Worm (Caenorhabditis elegans) whole organism, young adult: ENCODE results near the gene K02E7.7.
"Not testable (repeated sequence)": the region's sequence is repeated elsewhere in the genome, so short reads cannot be mapped to it uniquely, and the experiment has no call there.

Source experiments
- B0035.1 ChIP-seq: sonication (generic microtip); optimal IDR thresholded peaks from 2 replicates; lab custom pipeline; 2016; ENCODE audit warnings: missing genetic modification characterization, mild to moderate bottlenecking, missing compliant biosample characterization, missing genotype, missing genetic modification reagents
- C06A6.2 ChIP-seq: fragments of 200-800 bp; sonication (Bioruptor generic); conservative IDR thresholded peaks from 2 replicates; pipeline ENCODE4 v1.3.6; 2022; ENCODE audit warnings: missing genetic modification characterization, missing compliant biosample characterization
- F22D6.2 ChIP-seq: sonication (generic microtip); optimal IDR thresholded peaks from 2 replicates; lab custom pipeline; 2016; ENCODE audit warnings: mild to moderate bottlenecking, missing genetic modification characterization, missing compliant biosample characterization
- F33H1.4 ChIP-seq: fragments of 200-800 bp; sonication (Bioruptor generic); IDR thresholded peaks from 2 replicates; pipeline ENCODE4 v1.3.6; 2022; ENCODE audit warnings: missing genetic modification reagents, missing genetic modification characterization, missing compliant biosample characterization
- Y53G8AR.9 ChIP-seq: fragments of 200-800 bp; sonication (Bioruptor generic); conservative IDR thresholded peaks from 2 replicates; pipeline ENCODE4 v1.3.6; 2022; ENCODE audit warnings: missing genetic modification reagents, missing genetic modification characterization, missing compliant biosample characterization
- Y56A3A.18 ChIP-seq: fragments of 200-800 bp; sonication (Bioruptor generic); IDR thresholded peaks from 2 replicates; pipeline ENCODE4 v1.3.6; 2022; ENCODE audit warnings: missing genetic modification reagents, missing genetic modification characterization, missing compliant biosample characterization
- attf-6 ChIP-seq: fragments of 200-800 bp; sonication (Bioruptor generic); IDR thresholded peaks from 2 replicates; pipeline ENCODE4 v1.3.6; 2022; ENCODE audit warnings: missing genetic modification reagents, missing genetic modification characterization, missing compliant biosample characterization
- bed-1 ChIP-seq: fragments of 200-800 bp; sonication (Bioruptor generic); IDR thresholded peaks from 2 replicates; pipeline ENCODE4 v1.3.6; 2022; ENCODE audit warnings: missing genetic modification reagents, missing genetic modification characterization, missing compliant biosample characterization
- bed-2 ChIP-seq: fragments of 200-800 bp; sonication (Bioruptor generic); IDR thresholded peaks from 2 replicates; pipeline ENCODE4 v1.3.6; 2022; ENCODE audit warnings: missing genetic modification reagents, missing genetic modification characterization, missing compliant biosample characterization
- ceh-27 ChIP-seq: fragments of 200-800 bp; sonication (Bioruptor generic); optimal IDR thresholded peaks from 2 replicates; lab custom pipeline; 2018; ENCODE audit warnings: mild to moderate bottlenecking, missing genetic modification characterization, moderate library complexity, missing compliant biosample characterization
- ceh-40 ChIP-seq: fragments of 200-800 bp; sonication (Bioruptor generic); IDR thresholded peaks from 2 replicates; pipeline ENCODE4 v1.3.6; 2022; ENCODE audit warnings: missing genetic modification characterization, missing compliant biosample characterization
- ceh-58 ChIP-seq: fragments of 200-800 bp; sonication (Bioruptor generic); IDR thresholded peaks from 2 replicates; pipeline ENCODE4 v1.3.6; 2022; ENCODE audit warnings: missing genetic modification characterization, missing compliant biosample characterization
- ekl-4 ChIP-seq: fragments of 200-800 bp; sonication (Bioruptor generic); IDR thresholded peaks from 2 replicates; pipeline ENCODE4 v1.3.6; 2022; ENCODE audit warnings: missing genetic modification reagents, missing genetic modification characterization, missing compliant biosample characterization
- fkh-3 ChIP-seq: sonication (generic microtip); optimal IDR thresholded peaks from 2 replicates; lab custom pipeline; 2016; ENCODE audit warnings: mild to moderate bottlenecking, missing genetic modification characterization, missing compliant biosample characterization
- gei-17 ChIP-seq: fragments of 200-800 bp; sonication (Bioruptor generic); optimal IDR thresholded peaks from 2 replicates; lab custom pipeline; 2018; ENCODE audit warnings: mild to moderate bottlenecking, missing genetic modification characterization, missing compliant biosample characterization
- hmg-20 ChIP-seq: fragments of 200-800 bp; sonication (Bioruptor generic); IDR thresholded peaks from 2 replicates; pipeline ENCODE4 v1.3.6; 2022; ENCODE audit warnings: missing genetic modification reagents, missing genetic modification characterization, missing compliant biosample characterization
- let-607 ChIP-seq, 2 experiments: fragments of 200-800 bp in 1 of 2; sonication (Bioruptor generic) in 1 of 2; sonication (generic microtip) in 1 of 2; optimal IDR thresholded peaks; 2 replicates each; lab custom pipeline; 2016 to 2018; ENCODE audit warnings: mild to moderate bottlenecking in 2 of 2, missing compliant biosample characterization in 2 of 2, missing genetic modification characterization in 2 of 2, moderate library complexity in 2 of 2, missing genotype in 1 of 2
- lin-26 ChIP-seq: fragments of 200-800 bp; sonication (Bioruptor generic); IDR thresholded peaks from 2 replicates; pipeline ENCODE4 v1.3.6; 2022; ENCODE audit warnings: missing genetic modification reagents, missing genetic modification characterization, missing compliant biosample characterization
- lin-35 ChIP-seq, 3 experiments: fragments of 150-350 bp in 2 of 3; sonication (generic microtip) in 1 of 3; optimal IDR thresholded peaks; 2 replicates each; lab custom pipeline; 2014 to 2018; ENCODE audit warnings: missing biosample characterization in 3 of 3, missing genetic modification characterization in 3 of 3, missing genetic modification reagents in 3 of 3
- lin-40 ChIP-seq: sonication (generic microtip); optimal IDR thresholded peaks from 2 replicates; lab custom pipeline; 2016; ENCODE audit warnings: missing genetic modification characterization, mild to moderate bottlenecking, missing compliant biosample characterization, missing genotype, missing genetic modification reagents
- madf-6 ChIP-seq: fragments of 200-800 bp; sonication (Bioruptor generic); IDR thresholded peaks from 2 replicates; pipeline ENCODE4 v1.3.6; 2022; ENCODE audit warnings: missing genetic modification reagents, missing genetic modification characterization, missing compliant biosample characterization
- mcd-1 ChIP-seq: fragments of 200-800 bp; sonication (Bioruptor generic); IDR thresholded peaks from 2 replicates; pipeline ENCODE4 v1.3.6; 2022; ENCODE audit warnings: missing genetic modification reagents, missing genetic modification characterization, missing compliant biosample characterization
- mel-28 ChIP-seq: sonication (generic microtip); optimal IDR thresholded peaks from 2 replicates; lab custom pipeline; 2016; ENCODE audit warnings: borderline replicate concordance, mild to moderate bottlenecking, missing genetic modification characterization, missing compliant biosample characterization
- mxl-1 ChIP-seq: sonication (generic microtip); optimal IDR thresholded peaks from 2 replicates; lab custom pipeline; 2016; ENCODE audit warnings: missing genetic modification characterization, missing compliant biosample characterization
- nhr-179 ChIP-seq: sonication (generic microtip); optimal IDR thresholded peaks from 2 replicates; lab custom pipeline; 2016; ENCODE audit warnings: mild to moderate bottlenecking, missing genetic modification characterization, missing compliant biosample characterization
- nhr-80 ChIP-seq: sonication (generic microtip); optimal IDR thresholded peaks from 2 replicates; lab custom pipeline; 2016; ENCODE audit warnings: missing genetic modification characterization, missing compliant biosample characterization
- repo-1 ChIP-seq: sonication (generic microtip); optimal IDR thresholded peaks from 2 replicates; lab custom pipeline; 2017; ENCODE audit warnings: mild to moderate bottlenecking, missing genetic modification characterization, missing compliant biosample characterization
- sdz-38 ChIP-seq: sonication (generic microtip); optimal IDR thresholded peaks from 2 replicates; lab custom pipeline; 2016; ENCODE audit warnings: missing genotype, missing genetic modification characterization, missing compliant biosample characterization
- snpc-1.3 ChIP-seq: sonication (generic microtip); optimal IDR thresholded peaks from 2 replicates; lab custom pipeline; 2017; ENCODE audit warnings: missing genetic modification characterization, mild to moderate bottlenecking, missing compliant biosample characterization, antibody characterized with exemption, moderate library complexity, missing genotype, missing genetic modification reagents; ENCODE audit not compliant: insufficient read depth
- xnd-1 ChIP-seq: sonication (generic microtip); optimal IDR thresholded peaks from 2 replicates; lab custom pipeline; 2016; ENCODE audit warnings: missing genotype, missing genetic modification reagents, missing genetic modification characterization, missing compliant biosample characterization
- zim-3 ChIP-seq: sonication (generic microtip); optimal IDR thresholded peaks from 2 replicates; lab custom pipeline; 2017; ENCODE audit warnings: mild to moderate bottlenecking, missing genetic modification characterization, moderate library complexity, missing compliant biosample characterization
- ztf-25 ChIP-seq: fragments of 200-800 bp; sonication (Bioruptor generic); IDR thresholded peaks from 2 replicates; pipeline ENCODE4 v1.3.6; 2022; ENCODE audit warnings: missing genetic modification reagents, missing genetic modification characterization, missing compliant biosample characterization
- ztf-26 ChIP-seq: sonication (generic microtip); optimal IDR thresholded peaks from 2 replicates; lab custom pipeline; 2017; ENCODE audit warnings: missing genetic modification characterization, missing compliant biosample characterization

The K02E7.7 gene

ce11 chrII:1054724-1055123, at the start of gene K02E7.7:
Gene K02E7.7, plus strand, starts transcription at chrII:1055024.
- not testable (repeated sequence) for TF ChIP-seq bed-2 (GFP tag; lab: Robert Waterston, UW); hmg-20 (GFP tag; lab: Robert Waterston, UW); let-607 (tag; optimal IDR thresholded peaks at IDR 0.05; lab: Kevin White, UChicago)

DNA sequence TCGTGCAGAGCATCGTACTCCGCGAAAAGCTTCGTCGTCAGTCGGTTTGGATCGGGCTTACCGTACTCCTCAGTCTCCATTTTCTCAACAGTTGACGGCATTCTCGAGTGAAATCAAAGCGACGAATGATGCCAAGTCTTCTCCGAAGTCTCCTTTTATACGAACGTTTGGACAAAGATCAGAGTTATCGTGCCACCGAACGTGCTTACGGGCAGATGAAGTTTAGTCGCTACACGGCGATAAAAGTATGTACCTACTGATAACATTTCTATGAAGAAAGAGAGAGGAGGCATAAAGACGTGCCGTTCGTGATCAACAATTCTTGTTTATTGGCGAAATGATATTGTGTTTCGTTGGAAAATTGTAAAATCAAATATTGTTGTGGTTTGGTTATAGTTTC, 48.4 kb upstream of the K02E7.7 start, which contains the start of gene F45D11.14:
F45D11.14 (minus strand) TSS at position 101 of the 400 bp plus-strand sequence.
- TF ChIP-seq mcd-1; ekl-4 (GFP tag; lab: Robert Waterston, UW); sdz-38: not testable (repeated sequence)

ce11 chrII:1024684-1025083, 30.1 kb upstream of the K02E7.7 start, which contains the start of gene btb-11:
Gene btb-11, minus strand, starts transcription at chrII:1024784.
- not testable (repeated sequence) for TF ChIP-seq C06A6.2; mxl-1 (tag; lab: Kevin White, UChicago); ceh-27

- TF ChIP-seq ztf-26 = no peak
- no peak for TF ChIP-seq Y53G8AR.9 (GFP tag; lab: Robert Waterston, UW)
- no peak for TF ChIP-seq nhr-80
- no peak for TF ChIP-seq C06A6.2
- no peak for TF ChIP-seq fkh-3 (tag; lab: Kevin White, UChicago)
- TF ChIP-seq ceh-40 = no peak
- no peak for TF ChIP-seq bed-2 (GFP tag; lab: Robert Waterston, UW)
- no peak for TF ChIP-seq B0035.1
- TF ChIP-seq ceh-27 = no peak
These were observed 28.2 kb upstream of the K02E7.7 start, which contains the start of gene M01D1.12 for ce11 chrII:1026670-1027069. Gene M01D1.12, plus strand, starts transcription at chrII:1026970.

- no peak for TF ChIP-seq zim-3
- TF ChIP-seq nhr-80 = peak; percentile 58
- no peak for TF ChIP-seq ekl-4 (GFP tag; lab: Robert Waterston, UW)
- no peak for TF ChIP-seq ceh-58 (GFP tag; lab: Robert Waterston, UW)
- no peak for TF ChIP-seq bed-1 (GFP tag; lab: Robert Waterston, UW)
- no peak for TF ChIP-seq lin-26 (GFP tag; lab: Robert Waterston, UW)
These were observed 26.2 kb upstream of the K02E7.7 start, which contains the start of gene math-34 for ce11 chrII:1028602-1029001. Gene math-34, plus strand, starts transcription at chrII:1028972.

DNA sequence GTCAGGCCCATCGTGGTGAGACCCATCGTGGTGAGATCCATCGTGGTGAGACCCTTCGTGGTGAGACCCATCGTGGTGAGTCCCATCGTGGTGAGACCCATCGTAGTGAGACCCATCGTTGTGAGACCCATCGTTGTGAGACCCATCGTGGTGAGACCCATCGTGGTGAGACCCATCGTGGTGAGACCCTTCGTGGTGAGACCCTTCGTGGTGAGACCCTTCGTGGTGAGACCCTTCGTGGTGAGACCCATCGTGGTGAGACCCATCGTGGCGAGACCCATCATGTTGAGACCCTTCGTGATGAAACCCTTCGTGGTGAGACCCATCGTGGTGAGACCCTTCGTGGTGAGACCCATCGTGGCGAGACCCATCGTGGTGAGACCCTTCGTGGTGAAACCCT, 20.4 kb upstream of the K02E7.7 start:
- 0 out of 2 replicates have a peak, but pooled peaks have one; percentile 20 for TF ChIP-seq attf-6 (GFP tag; lab: Robert Waterston, UW)
- TF ChIP-seq F33H1.4 (GFP tag; lab: Robert Waterston, UW) = peak; percentile 44
- 0 out of 2 replicates have a peak, but pooled peaks have one; percentile 23 for TF ChIP-seq lin-26 (GFP tag; lab: Robert Waterston, UW)

DNA sequence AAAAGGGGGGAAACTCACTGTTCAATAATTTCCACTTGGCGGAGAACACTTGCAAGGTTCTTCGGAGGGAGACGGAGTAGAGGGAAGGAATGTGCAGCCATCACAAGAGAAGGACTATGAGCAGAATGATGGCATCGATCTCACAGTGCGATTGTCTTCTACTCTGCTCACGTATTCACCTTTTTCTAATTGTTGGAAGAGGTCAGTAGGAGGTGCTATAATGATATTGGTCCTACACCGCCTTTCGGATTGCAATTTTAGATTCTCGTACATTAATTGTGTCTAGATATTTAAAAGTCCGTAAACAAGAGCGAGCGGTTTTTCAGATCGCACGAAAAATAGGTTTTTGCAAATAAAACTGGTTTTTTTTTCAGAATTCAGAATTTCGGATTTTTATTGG, 14.4 kb upstream of the K02E7.7 start, which contains the start of gene fbxb-39:
fbxb-39 (minus strand) TSS at position 101 of the 400 bp plus-strand sequence.
- TF ChIP-seq madf-6 (no peak), gei-17 (GFP tag; lab: Kevin White, UChicago) (no peak), lin-40 (no peak), repo-1 (tag; lab: Kevin White, UChicago) (no peak), lin-35 (GFP tag; optimal IDR thresholded peaks at IDR 0.05; lab: Kevin White, UChicago) (no peak), ztf-26 (no peak), ceh-40 (no peak), Y53G8AR.9 (GFP tag; lab: Robert Waterston, UW) (no peak), Y56A3A.18 (no peak), nhr-179 (tag; lab: Kevin White, UChicago) (no peak), F22D6.2 (tag; lab: Kevin White, UChicago) (no peak), mel-28 (no peak), ztf-25 (GFP tag; lab: Robert Waterston, UW) (no peak), snpc-1.3 (no peak), C06A6.2 (no peak), xnd-1 (no peak)
